Fruit fly (Drosophila melanogaster) whole organism, embryonic: ENCODE data around the gene CG14646.

Experiments used
- CG10321 ChIP-seq: fragments of 200-800 bp; sonication (Bioruptor generic); IDR thresholded peaks from 2 replicates; pipeline ENCODE4 v1.3.6; 2022; ENCODE audit warnings: missing biosample characterization, missing genetic modification characterization
- CG12299 ChIP-seq: fragments of 200-800 bp; sonication (Bioruptor generic); optimal IDR thresholded peaks from 2 replicates; lab custom pipeline; 2018; ENCODE audit warnings: missing biosample characterization, mild to moderate bottlenecking, missing genetic modification characterization
- CG12769 ChIP-seq: fragments of 200-800 bp; sonication (Bioruptor generic); optimal IDR thresholded peaks from 2 replicates; lab custom pipeline; 2019; ENCODE audit warnings: missing biosample characterization, mild to moderate bottlenecking, missing genetic modification characterization, moderate library complexity
- CG13123 ChIP-seq: fragments of 200-800 bp; sonication (Bioruptor generic); optimal IDR thresholded peaks from 2 replicates; lab custom pipeline; 2016; ENCODE audit warnings: missing biosample characterization, missing genetic modification characterization
- CG15696 ChIP-seq: fragments of 200-800 bp; sonication (Bioruptor generic); optimal IDR thresholded peaks from 2 replicates; lab custom pipeline; 2019; ENCODE audit warnings: missing biosample characterization, mild to moderate bottlenecking, missing genetic modification characterization, moderate library complexity
- CG16815 ChIP-seq: fragments of 200-800 bp; sonication (Bioruptor generic); optimal IDR thresholded peaks from 3 replicates; lab custom pipeline; 2017; ENCODE audit warnings: missing biosample characterization, mild to moderate bottlenecking, missing genetic modification characterization
- CG1792 ChIP-seq: fragments of 200-800 bp; sonication (Bioruptor generic); optimal IDR thresholded peaks from 2 replicates; lab custom pipeline; 2016; ENCODE audit warnings: missing biosample characterization, missing genetic modification characterization
- CG18011 ChIP-seq: fragments of 200-800 bp; sonication (Bioruptor generic); optimal IDR thresholded peaks from 2 replicates; lab custom pipeline; 2017; ENCODE audit warnings: missing biosample characterization, missing genetic modification characterization, mild to moderate bottlenecking, moderate library complexity, missing genotype
- CG30020 ChIP-seq: fragments of 200-800 bp; optimal IDR thresholded peaks from 2 replicates; lab custom pipeline; 2019; ENCODE audit warnings: missing biosample characterization, mild to moderate bottlenecking, missing genetic modification characterization, moderate library complexity
- CG3065 ChIP-seq: fragments of 200-800 bp; sonication (Bioruptor generic); optimal IDR thresholded peaks from 2 replicates; lab custom pipeline; 2016; ENCODE audit warnings: missing biosample characterization, missing genetic modification characterization
- CG31224 ChIP-seq: fragments of 200-800 bp; sonication (Bioruptor generic); IDR thresholded peaks from 2 replicates; pipeline ENCODE4 v1.3.6; 2022; ENCODE audit warnings: missing biosample characterization, missing genetic modification characterization
- CG3995 ChIP-seq: fragments of 200-800 bp; sonication (Bioruptor generic); optimal IDR thresholded peaks from 3 replicates; lab custom pipeline; 2016; ENCODE audit warnings: missing biosample characterization, missing genetic modification characterization
- CG4820 ChIP-seq: fragments of 200-800 bp; sonication (Bioruptor generic); optimal IDR thresholded peaks from 3 replicates; lab custom pipeline; 2016; ENCODE audit warnings: missing biosample characterization, missing genetic modification characterization
- CG5245 ChIP-seq: fragments of 200-800 bp; sonication (Bioruptor generic); optimal IDR thresholded peaks from 3 replicates; lab custom pipeline; 2016; ENCODE audit warnings: missing biosample characterization, missing genetic modification characterization
- CG6272 ChIP-seq: fragments of 200-800 bp; sonication (Bioruptor generic); IDR thresholded peaks from 2 replicates; pipeline ENCODE4 v1.3.6; 2022; ENCODE audit warnings: missing biosample characterization, missing genetic modification characterization
- CG6854 ChIP-seq: fragments of 200-800 bp; sonication (Bioruptor generic); optimal IDR thresholded peaks from 3 replicates; lab custom pipeline; 2017; ENCODE audit warnings: missing biosample characterization, mild to moderate bottlenecking, missing genetic modification characterization
- CG7839 ChIP-seq: fragments of 200-800 bp; sonication (Bioruptor generic); optimal IDR thresholded peaks from 3 replicates; lab custom pipeline; 2018; ENCODE audit warnings: missing biosample characterization, mild to moderate bottlenecking, missing genetic modification characterization, moderate library complexity
- CG8290 ChIP-seq, 3 experiments: fragments of 200-800 bp; sonication (Bioruptor generic); optimal IDR thresholded peaks; 2 replicates each; lab custom pipeline; 2016 to 2019; ENCODE audit warnings: missing biosample characterization in 3 of 3, missing genetic modification characterization in 3 of 3, mild to moderate bottlenecking in 2 of 3, moderate library complexity in 1 of 3
- Dfd ChIP-seq, 2 experiments: fragments of >200 bp; optimal IDR thresholded peaks; 2 replicates each; lab custom pipeline; 2017; ENCODE audit warnings: missing biosample characterization in 2 of 2, missing genetic modification characterization in 2 of 2
- ERR ChIP-seq: fragments of 200-800 bp; sonication (Bioruptor generic); optimal IDR thresholded peaks from 2 replicates; lab custom pipeline; 2016; ENCODE audit warnings: missing biosample characterization, missing genetic modification characterization
- Eip74EF ChIP-seq, 2 experiments: fragments of 200-800 bp in 1 of 2; fragments of >200 bp in 1 of 2; sonication (Bioruptor generic) in 1 of 2; optimal IDR thresholded peaks; 2 replicates each; lab custom pipeline; 2017 to 2019; ENCODE audit warnings: missing biosample characterization in 2 of 2, missing genetic modification characterization in 2 of 2, mild to moderate bottlenecking in 1 of 2, moderate library complexity in 1 of 2
- Ets97D ChIP-seq: fragments of 200-800 bp; sonication (Bioruptor generic); optimal IDR thresholded peaks from 3 replicates; lab custom pipeline; 2016; ENCODE audit warnings: missing biosample characterization, missing genetic modification characterization
- H2.0 ChIP-seq: fragments of 200-800 bp; sonication (Bioruptor generic); IDR thresholded peaks from 2 replicates; pipeline ENCODE4 v1.3.6; 2022; ENCODE audit warnings: missing biosample characterization, missing genetic modification characterization
- HHEX ChIP-seq: fragments of 200-800 bp; sonication (Bioruptor generic); optimal IDR thresholded peaks from 3 replicates; lab custom pipeline; 2017; ENCODE audit warnings: missing biosample characterization, mild to moderate bottlenecking, missing genetic modification characterization, missing genetic modification reagents
- Kr ChIP-seq: fragments of 200-800 bp; sonication (Bioruptor generic); optimal IDR thresholded peaks from 2 replicates; lab custom pipeline; 2017; ENCODE audit warnings: missing biosample characterization, mild to moderate bottlenecking, missing genetic modification characterization
- Max ChIP-seq: fragments of 200-800 bp; sonication (Bioruptor generic); optimal IDR thresholded peaks from 2 replicates; lab custom pipeline; 2016; ENCODE audit warnings: missing biosample characterization, mild to moderate bottlenecking, missing genetic modification characterization
- Sry-δ ChIP-seq: fragments of 200-800 bp; sonication (Bioruptor generic); optimal IDR thresholded peaks from 2 replicates; lab custom pipeline; 2016; ENCODE audit warnings: missing biosample characterization, missing genetic modification characterization
- Taf1 ChIP-seq: fragments of 200-800 bp; sonication (Bioruptor generic); IDR thresholded peaks from 2 replicates; pipeline ENCODE4 v1.3.6; 2022; ENCODE audit warnings: missing biosample characterization, missing genetic modification characterization
- Xbp1 ChIP-seq: fragments of 200-800 bp; sonication (Bioruptor generic); optimal IDR thresholded peaks from 3 replicates; lab custom pipeline; 2016; ENCODE audit warnings: missing biosample characterization, mild to moderate bottlenecking, missing genetic modification characterization
- al ChIP-seq: fragments of 200-800 bp; sonication (Bioruptor generic); IDR thresholded peaks from 2 replicates; pipeline ENCODE4 v1.3.6; 2022; ENCODE audit warnings: missing biosample characterization, missing genetic modification characterization
- ap ChIP-seq: fragments of 200-800 bp; sonication (Bioruptor generic); IDR thresholded peaks from 2 replicates; pipeline ENCODE4 v1.3.6; 2022; ENCODE audit warnings: missing biosample characterization, missing genetic modification characterization
- dmrt11E ChIP-seq: fragments of 200-800 bp; sonication (Bioruptor generic); optimal IDR thresholded peaks from 3 replicates; lab custom pipeline; 2018; ENCODE audit warnings: missing biosample characterization, mild to moderate bottlenecking, missing genetic modification characterization, moderate library complexity
- esg ChIP-seq: fragments of 200-800 bp; sonication (Bioruptor generic); conservative IDR thresholded peaks from 2 replicates; pipeline ENCODE4 v1.3.6; 2022; ENCODE audit warnings: missing biosample characterization, missing genetic modification characterization
- exex ChIP-seq: fragments of 200-800 bp; sonication (Bioruptor generic); optimal IDR thresholded peaks from 4 replicates; lab custom pipeline; 2018; ENCODE audit warnings: missing biosample characterization, mild to moderate bottlenecking, missing genetic modification characterization, moderate library complexity
- gcm2 ChIP-seq: fragments of 200-800 bp; sonication (Bioruptor generic); optimal IDR thresholded peaks from 2 replicates; lab custom pipeline; 2016; ENCODE audit warnings: missing biosample characterization, missing genetic modification characterization
- grn ChIP-seq: fragments of 200-800 bp; sonication (Bioruptor generic); optimal IDR thresholded peaks from 3 replicates; lab custom pipeline; 2017; ENCODE audit warnings: missing biosample characterization, missing genetic modification characterization
- hbn ChIP-seq: fragments of 200-800 bp; sonication (Bioruptor generic); IDR thresholded peaks from 2 replicates; pipeline ENCODE4 v1.3.6; 2022; ENCODE audit warnings: missing biosample characterization, missing genetic modification characterization; ENCODE audit not compliant: partially characterized antibody
- her ChIP-seq: fragments of 200-800 bp; sonication (Bioruptor generic); optimal IDR thresholded peaks from 2 replicates; lab custom pipeline; 2016; ENCODE audit warnings: missing biosample characterization, missing genetic modification characterization
- jumu ChIP-seq: fragments of 200-800 bp; sonication (Bioruptor generic); optimal IDR thresholded peaks from 3 replicates; lab custom pipeline; 2016; ENCODE audit warnings: missing biosample characterization, missing genetic modification characterization
- nom ChIP-seq: fragments of 200-800 bp; sonication (Bioruptor generic); optimal IDR thresholded peaks from 2 replicates; lab custom pipeline; 2017; ENCODE audit warnings: missing biosample characterization, missing genetic modification characterization, mild to moderate bottlenecking, moderate library complexity, missing genetic modification reagents
- peb ChIP-seq: fragments of 200-800 bp; sonication (Bioruptor generic); IDR thresholded peaks from 2 replicates; pipeline ENCODE4 v1.3.6; 2022; ENCODE audit warnings: missing biosample characterization, missing genetic modification characterization
- pho ChIP-seq: fragments of 200-800 bp; sonication (Bioruptor generic); optimal IDR thresholded peaks from 2 replicates; lab custom pipeline; 2016; ENCODE audit warnings: missing biosample characterization, missing genetic modification characterization
- rib ChIP-seq: fragments of 200-800 bp; sonication (Bioruptor generic); IDR thresholded peaks from 2 replicates; pipeline ENCODE4 v1.3.6; 2022; ENCODE audit warnings: missing biosample characterization, missing genetic modification characterization
- sd ChIP-seq: fragments of 200-800 bp; sonication (Bioruptor generic); optimal IDR thresholded peaks from 3 replicates; lab custom pipeline; 2018; ENCODE audit warnings: missing biosample characterization, mild to moderate bottlenecking, missing genetic modification characterization, moderate library complexity
- sens ChIP-seq: fragments of 200-800 bp; sonication (Bioruptor generic); peaks from one replicate; lab custom pipeline; 2016; ENCODE audit warnings: missing biosample characterization, missing genetic modification characterization
- unc-4 ChIP-seq: fragments of 200-800 bp; sonication (Bioruptor generic); IDR thresholded peaks from 2 replicates; pipeline ENCODE4 v1.3.6; 2022; ENCODE audit warnings: missing biosample characterization, missing genetic modification characterization; ENCODE audit not compliant: partially characterized antibody
- vfl ChIP-seq: fragments of 200-800 bp; sonication (Bioruptor generic); optimal IDR thresholded peaks from 2 replicates; lab custom pipeline; 2016; ENCODE audit warnings: missing biosample characterization, missing genetic modification characterization
- vvl ChIP-seq: fragments of 200-800 bp; sonication (Bioruptor generic); IDR thresholded peaks from 2 replicates; pipeline ENCODE4 v1.3.6; 2022; ENCODE audit warnings: missing biosample characterization, missing genetic modification characterization

CG14646 gene

dm6 chr3R:4378363-4379354 lies 11.5 kb upstream of the CG14646 start, which contains the start of gene Sfxn1-3 (continued):
- TF ChIP-seq CG6272 (GFP tag; lab: Robert Waterston, UW) (no peak), ap (GFP tag; lab: Robert Waterston, UW) (peak; percentile 54; the same call in 1 of the 2 replicates), CG13123 (GFP tag; lab: Kevin White, UChicago) (no peak), H2.0 (GFP tag; lab: Robert Waterston, UW) (0 out of 2 replicates have a peak, but pooled peaks have one; percentile 26), exex (tag; lab: Kevin White, UChicago) (peak; percentile 93), peb (GFP tag; lab: Robert Waterston, UW) (no peak), CG18011 (GFP tag; lab: Kevin White, UChicago) (no peak), Max (GFP tag; lab: Kevin White, UChicago) (no peak), vfl (GFP tag; lab: Kevin White, UChicago) (peak; percentile 43), vvl (GFP tag; lab: Robert Waterston, UW) (peak; percentile 54; the same call in 1 of the 2 replicates), unc-4 (no peak), CG15696 (tag; lab: Kevin White, UChicago) (no peak), HHEX (GFP tag; lab: Kevin White, UChicago) (peak; percentile 27), nom (GFP tag; lab: Kevin White, UChicago) (peak; percentile 78), rib (GFP tag; lab: Robert Waterston, UW) (0 out of 2 replicates have a peak, but pooled peaks have one; percentile 51), CG4820 (GFP tag; lab: Kevin White, UChicago) (no peak), CG16815 (GFP tag; lab: Kevin White, UChicago) (no peak), dmrt11E (tag; lab: Kevin White, UChicago) (no peak), CG10321 (GFP tag; lab: Robert Waterston, UW) (no peak), CG5245 (GFP tag; lab: Kevin White, UChicago) (peak; percentile 1), gcm2 (peak; percentile 42), Xbp1 (peak; percentile 15), her (GFP tag; lab: Kevin White, UChicago) (peak; percentile 51), jumu (GFP tag; lab: Kevin White, UChicago) (peak; percentile 33), grn (peak; percentile 80), CG31224 (no peak), sens (GFP tag; lab: Kevin White, UChicago) (peak; percentile 80), ERR (GFP tag; lab: Kevin White, UChicago) (peak; percentile 26), CG1792 (GFP tag; lab: Kevin White, UChicago) (peak; percentile 49), CG6854 (peak; percentile 61), hbn (GFP tag; lab: Robert Waterston, UW) (peak; percentile 39; the same call in 1 of the 2 replicates), Kr (GFP tag; lab: Kevin White, UChicago) (no peak), Dfd (GFP tag; optimal IDR thresholded peaks at IDR 0.05; lab: Kevin White, UChicago) (no peak), CG12299 (tag; lab: Kevin White, UChicago) (peak; percentile 50), Ets97D (GFP tag; lab: Kevin White, UChicago) (no peak), CG12769 (tag; lab: Kevin White, UChicago) (peak; percentile 97), esg (GFP tag; lab: Robert Waterston, UW) (no peak), Taf1 (GFP tag; lab: Robert Waterston, UW) (no peak), sd (tag; lab: Kevin White, UChicago) (peak; percentile 95), Eip74EF (GFP tag; optimal IDR thresholded peaks at IDR 0.05; lab: Kevin White, UChicago) (peak in 1 of 2 experiments; percentile 79), Sry-δ (GFP tag; lab: Kevin White, UChicago) (peak; percentile 78), CG3995 (GFP tag; lab: Kevin White, UChicago) (no peak), pho (peak; percentile 57), al (GFP tag; lab: Robert Waterston, UW) (no peak), CG8290 (GFP tag; optimal IDR thresholded peaks at IDR 0.05; lab: Kevin White, UChicago) (peak; percentile 36), CG8290 (tag; optimal IDR thresholded peaks at IDR 0.05; lab: Kevin White, UChicago) (peak in 1 of 2 experiments; percentile 80), CG3065 (no peak), CG30020 (tag; lab: Kevin White, UChicago) (no peak), CG7839 (tag; lab: Kevin White, UChicago) (peak; percentile 33)
